Worm (Caenorhabditis elegans): ENCODE data around the gene zig-11.

zig-11 gene

ce11 chrV:1874827-1875226 is 17.9 kb downstream of the zig-11 start:
- TF ChIP-seq ceh-9 (tag; optimal IDR thresholded peaks at IDR 0.05) (no peak), pax-1 (tag; optimal IDR thresholded peaks at IDR 0.05) (no peak), ceh-19 (GFP tag; optimal IDR thresholded peaks at IDR 0.05) (no peak), gmeb-2 (tag; optimal IDR thresholded peaks at IDR 0.05) (no peak), unc-3 (GFP tag; conservative IDR thresholded peaks at IDR 0.05) (no peak), unc-3 (tag; optimal IDR thresholded peaks at IDR 0.05) (no peak), ceh-34 (tag; optimal IDR thresholded peaks at IDR 0.05) (no peak), mec-3 (tag; optimal IDR thresholded peaks at IDR 0.05; ENCODE audit: borderline replicate concordance) (no peak), pros-1 (tag; optimal IDR thresholded peaks at IDR 0.05) (no peak), dmd-4 (tag; optimal IDR thresholded peaks at IDR 0.05; ENCODE audit: borderline replicate concordance) (no peak), fkh-10 (GFP tag; optimal IDR thresholded peaks at IDR 0.05) (no peak), hlh-8 (tag; optimal IDR thresholded peaks at IDR 0.05) (no peak), ttx-3 (tag; optimal IDR thresholded peaks at IDR 0.05) (no peak)

- TF ChIP-seq ets-4 (tag; optimal IDR thresholded peaks at IDR 0.05): peak; percentile 92
- peak; percentile 58 for TF ChIP-seq dve-1 (tag; optimal IDR thresholded peaks at IDR 0.05)
- peak; percentile 71 for TF ChIP-seq madf-2 (tag; optimal IDR thresholded peaks at IDR 0.05)
- peak; percentile 86 for TF ChIP-seq ceh-48 (tag; optimal IDR thresholded peaks at IDR 0.05)
- peak; percentile 92 for TF ChIP-seq nfya-1 (tag; optimal IDR thresholded peaks at IDR 0.05)
- TF ChIP-seq fax-1 (tag; optimal IDR thresholded peaks at IDR 0.05): peak; percentile 10
- peak; percentile 57 for TF ChIP-seq hlh-8 (tag; optimal IDR thresholded peaks at IDR 0.05)
- TF ChIP-seq ceh-34 (tag; optimal IDR thresholded peaks at IDR 0.05): peak; percentile 85
- no peak for TF ChIP-seq mec-3 (tag; optimal IDR thresholded peaks at IDR 0.05; ENCODE audit: borderline replicate concordance)
- peak; percentile 78 for TF ChIP-seq C08G9.2 (tag; optimal IDR thresholded peaks at IDR 0.05)
- TF ChIP-seq unc-3 (GFP tag; conservative IDR thresholded peaks at IDR 0.05): no peak
- TF ChIP-seq unc-3 (tag; optimal IDR thresholded peaks at IDR 0.05): peak; percentile 54
- TF ChIP-seq ceh-30 (tag; optimal IDR thresholded peaks at IDR 0.05): peak; percentile 10
- TF ChIP-seq ttx-3 (tag; optimal IDR thresholded peaks at IDR 0.05): no peak
- peak; percentile 33 for TF ChIP-seq ahr-1 (tag; optimal IDR thresholded peaks at IDR 0.05)
- TF ChIP-seq F13H6.1 (tag; optimal IDR thresholded peaks at IDR 0.05): peak; percentile 48
- TF ChIP-seq pax-1 (tag; optimal IDR thresholded peaks at IDR 0.05): peak; percentile 57
- no peak for TF ChIP-seq sox-2 (GFP tag; IDR thresholded peaks at IDR 0.05)
- TF ChIP-seq pqm-1 (tag; optimal IDR thresholded peaks at IDR 0.05): peak; percentile 55
- TF ChIP-seq unc-42 (tag; optimal IDR thresholded peaks at IDR 0.05): peak; percentile 88
- TF ChIP-seq unc-86 (tag; optimal IDR thresholded peaks at IDR 0.05): peak; percentile 61
- TF ChIP-seq ceh-6 (GFP tag; optimal IDR thresholded peaks at IDR 0.05): peak; percentile 24
- peak; percentile 66 for TF ChIP-seq eyg-1 (tag; optimal IDR thresholded peaks at IDR 0.05)
- TF ChIP-seq fkh-10 (GFP tag; optimal IDR thresholded peaks at IDR 0.05): peak; percentile 63
- TF ChIP-seq pag-3 (tag; optimal IDR thresholded peaks at IDR 0.05; ENCODE audit: borderline replicate concordance): peak; percentile 16
- no peak for TF ChIP-seq nhr-232 (tag; optimal IDR thresholded peaks at IDR 0.05)
- peak; percentile 93 for TF ChIP-seq ceh-14 (tag; optimal IDR thresholded peaks at IDR 0.05)
- peak; percentile 64 for TF ChIP-seq ceh-19 (GFP tag; optimal IDR thresholded peaks at IDR 0.05)
- TF ChIP-seq npax-4 (tag; optimal IDR thresholded peaks at IDR 0.05): no peak
- TF ChIP-seq ama-1 (optimal IDR thresholded peaks at IDR 0.05): no peak
- peak; percentile 88 for TF ChIP-seq ceh-2 (tag; optimal IDR thresholded peaks at IDR 0.05)
- peak; percentile 20 for TF ChIP-seq zip-5 (tag; optimal IDR thresholded peaks at IDR 0.05)
- TF ChIP-seq lin-11 (tag; optimal IDR thresholded peaks at IDR 0.05): no peak
- TF ChIP-seq dmd-4 (tag; optimal IDR thresholded peaks at IDR 0.05; ENCODE audit: borderline replicate concordance): no peak
- TF ChIP-seq ceh-22 (tag; optimal IDR thresholded peaks at IDR 0.05): peak; percentile 17
- peak; percentile 67 for TF ChIP-seq syd-9 (tag; optimal IDR thresholded peaks at IDR 0.05)
- TF ChIP-seq tbx-2 (tag; optimal IDR thresholded peaks at IDR 0.05): peak; percentile 96
- peak; percentile 87 for TF ChIP-seq ceh-18 (tag; optimal IDR thresholded peaks at IDR 0.05)
- peak; percentile 81 for TF ChIP-seq hlh-30 (tag; optimal IDR thresholded peaks at IDR 0.05; ENCODE audit: insufficient read depth)
- TF ChIP-seq fkh-6 (tag; optimal IDR thresholded peaks at IDR 0.05): no peak
- no peak for TF ChIP-seq pha-2 (tag; optimal IDR thresholded peaks at IDR 0.05)
- TF ChIP-seq ref-2 (tag; optimal IDR thresholded peaks at IDR 0.05): peak; percentile 70
- peak; percentile 53 for TF ChIP-seq unc-55 (GFP tag; optimal IDR thresholded peaks at IDR 0.05)
- peak; percentile 80 for TF ChIP-seq lim-6 (tag; optimal IDR thresholded peaks at IDR 0.05)
- peak; percentile 64 for TF ChIP-seq tbx-7 (tag; optimal IDR thresholded peaks at IDR 0.05)
- TF ChIP-seq pros-1 (tag; optimal IDR thresholded peaks at IDR 0.05): peak; percentile 61
- TF ChIP-seq pat-9 (tag; optimal IDR thresholded peaks at IDR 0.05): peak; percentile 26
These were observed 20.9 kb downstream of the zig-11 start, which contains the start of the genes T10B5.4 and cct-7 for ce11 chrV:1871768-1872296. TSS of gene T10B5.4 (minus strand) at chrV:1871807. TSS of gene cct-7 (plus strand) at chrV:1872246.
